Fruit fly (Drosophila melanogaster): Measurements from ENCODE around the gene CG6204.
A peak's percentile ranks its signal among the peaks of the same experiment; 100 is the strongest.

Gene CG6204

dm6 chr3R:24163556-24164022 is 30.0 kb upstream of the CG6204 start, which contains the start of gene Apc2 (continued):
- no peak for TF ChIP-seq ato (GFP tag; IDR thresholded peaks at IDR 0.05; ENCODE audit: partially characterized antibody)
- peak; percentile 57 for TF ChIP-seq Doc3 (GFP tag; IDR thresholded peaks at IDR 0.05; ENCODE audit: partially characterized antibody)
- peak; percentile 49 for TF ChIP-seq CG10654 (GFP tag; optimal IDR thresholded peaks at IDR 0.05)
- no peak for TF ChIP-seq croc (GFP tag; conservative IDR thresholded peaks at IDR 0.05)
- TF ChIP-seq Max (GFP tag; optimal IDR thresholded peaks at IDR 0.05), result peak; percentile 35
- peak; percentile 98 for TF ChIP-seq CG9437 (GFP tag; optimal IDR thresholded peaks at IDR 0.05)
- TF ChIP-seq CG10147 (GFP tag; optimal IDR thresholded peaks at IDR 0.05), result peak; percentile 46
- TF ChIP-seq run (tag; optimal IDR thresholded peaks at IDR 0.05), result no peak
- no peak for TF ChIP-seq CG11695 (GFP tag; IDR thresholded peaks at IDR 0.05)
- TF ChIP-seq mam (GFP tag; optimal IDR thresholded peaks at IDR 0.05), result peak; percentile 41
- peak; percentile 43 for TF ChIP-seq Lhr (GFP tag; optimal IDR thresholded peaks at IDR 0.05)
- no peak for TF ChIP-seq ERR (GFP tag; optimal IDR thresholded peaks at IDR 0.05)
- peak in 1 of 3 experiments; percentile 68 for TF ChIP-seq lola (GFP tag; optimal IDR thresholded peaks at IDR 0.05)
- no peak for TF ChIP-seq dm (GFP tag; optimal IDR thresholded peaks at IDR 0.05)
- no peak for TF ChIP-seq MTF-1 (GFP tag; optimal IDR thresholded peaks at IDR 0.05; ENCODE audit: borderline replicate concordance)
- TF ChIP-seq Sox100B (GFP tag; optimal IDR thresholded peaks at IDR 0.05), result no peak
- TF ChIP-seq jigr1 (GFP tag; IDR thresholded peaks at IDR 0.05), result peak; percentile 55; the same call in 1 of the 3 replicates
- no peak for TF ChIP-seq CG7786 (GFP tag; optimal IDR thresholded peaks at IDR 0.05)
- peak; percentile 41 for TF ChIP-seq gsb-n (tag; optimal IDR thresholded peaks at IDR 0.05)
- no peak for TF ChIP-seq lov (optimal IDR thresholded peaks at IDR 0.05)
- no peak for TF ChIP-seq lov (GFP tag; IDR thresholded peaks at IDR 0.05)
- TF ChIP-seq sna (GFP tag; IDR thresholded peaks at IDR 0.05; ENCODE audit: partially characterized antibody), result no peak
- peak; percentile 25 for TF ChIP-seq CG4854 (GFP tag; optimal IDR thresholded peaks at IDR 0.05)
- TF ChIP-seq CG30403 (GFP tag; optimal IDR thresholded peaks at IDR 0.05), result peak; percentile 72
- TF ChIP-seq CG31441 (GFP tag; IDR thresholded peaks at IDR 0.05), result peak; percentile 70
- peak; percentile 47; the same call in 1 of the 3 replicates for TF ChIP-seq vnd (GFP tag; IDR thresholded peaks at IDR 0.05; ENCODE audit: partially characterized antibody)
- TF ChIP-seq CG16863 (GFP tag; optimal IDR thresholded peaks at IDR 0.05), result peak; percentile 11
- TF ChIP-seq Hr39 (optimal IDR thresholded peaks at IDR 0.05), result no peak
- peak; percentile 34 to 61 for TF ChIP-seq dpn (GFP tag; optimal IDR thresholded peaks at IDR 0.05)
- TF ChIP-seq CG3065 (GFP tag; optimal IDR thresholded peaks at IDR 0.05), result no peak
- TF ChIP-seq crp (GFP tag; optimal IDR thresholded peaks at IDR 0.05), result peak; percentile 12 to 84
- no peak for TF ChIP-seq wek (GFP tag; optimal IDR thresholded peaks at IDR 0.05)
- peak; percentile 21 for TF ChIP-seq pzg (GFP tag; optimal IDR thresholded peaks at IDR 0.05)
- no peak for TF ChIP-seq Hmx (GFP tag; optimal IDR thresholded peaks at IDR 0.05)
- TF ChIP-seq sens-2 (GFP tag; IDR thresholded peaks at IDR 0.05), result no peak
- no peak for TF ChIP-seq br (optimal IDR thresholded peaks at IDR 0.05)
- no peak for TF ChIP-seq Sin3A (optimal IDR thresholded peaks at IDR 0.05)
- TF ChIP-seq CG10543 (GFP tag; optimal IDR thresholded peaks at IDR 0.05), result peak; percentile 30
- TF ChIP-seq grn (GFP tag; optimal IDR thresholded peaks at IDR 0.05), result no peak
- peak; percentile 32; the same call in 1 of the 2 replicates for TF ChIP-seq CG31224 (GFP tag; IDR thresholded peaks at IDR 0.05)
- no peak for TF ChIP-seq CG17568 (GFP tag; optimal IDR thresholded peaks at IDR 0.05)
- no peak for TF ChIP-seq Hr78 (GFP tag; optimal IDR thresholded peaks at IDR 0.05)
- peak; percentile 52 for TF ChIP-seq Hsf (GFP tag; optimal IDR thresholded peaks at IDR 0.05)
- peak; percentile 75 for TF ChIP-seq CG13287 (GFP tag; IDR thresholded peaks at IDR 0.05; ENCODE audit: partially characterized antibody)
- TF ChIP-seq Dad (GFP tag; optimal IDR thresholded peaks at IDR 0.05), result no peak
- TF ChIP-seq Mrtf (GFP tag; IDR thresholded peaks at IDR 0.05), result no peak
- no peak for TF ChIP-seq tx (GFP tag; optimal IDR thresholded peaks at IDR 0.05)
- peak; percentile 64 for TF ChIP-seq lmd (GFP tag; IDR thresholded peaks at IDR 0.05)
- no peak for TF ChIP-seq Asciz (GFP tag; optimal IDR thresholded peaks at IDR 0.05)
- TF ChIP-seq zen (tag; optimal IDR thresholded peaks at IDR 0.05), result peak; percentile 57
- TF ChIP-seq nerfin-2 (GFP tag; IDR thresholded peaks at IDR 0.05; ENCODE audit: partially characterized antibody), result no peak
